Fruit fly (Drosophila melanogaster) whole organism, embryonic: ENCODE data around the gene Peritrophin-A.

ENCODE experiments used
- Aef1 ChIP-seq: fragments of 200-800 bp; sonication (Bioruptor generic); IDR thresholded peaks from 3 replicates; pipeline ENCODE4 v1.3.6; 2022; ENCODE audit warnings: missing biosample characterization, missing genetic modification characterization
- Antp ChIP-seq: fragments of 200-800 bp; sonication (Bioruptor generic); optimal IDR thresholded peaks from 3 replicates; lab custom pipeline; 2016; ENCODE audit warnings: missing biosample characterization, missing genetic modification characterization
- CG1024 ChIP-seq: fragments of 200-800 bp; sonication (Bioruptor generic); IDR thresholded peaks from 2 replicates; pipeline ENCODE4 v1.3.6; 2022; ENCODE audit warnings: missing biosample characterization, missing genetic modification characterization
- CG10366 ChIP-seq: fragments of 200-800 bp; sonication (Bioruptor generic); IDR thresholded peaks from 2 replicates; pipeline ENCODE4 v1.3.6; 2022; ENCODE audit warnings: missing biosample characterization, missing genetic modification characterization
- CG11456 ChIP-seq: fragments of 200-800 bp; sonication (Bioruptor generic); IDR thresholded peaks from 3 replicates; pipeline ENCODE4 v1.3.6; 2022; ENCODE audit warnings: missing biosample characterization, missing genetic modification characterization
- CG14050 ChIP-seq: fragments of 200-800 bp; sonication (Bioruptor generic); IDR thresholded peaks from 3 replicates; pipeline ENCODE4 v1.3.6; 2022; ENCODE audit warnings: missing biosample characterization, missing genetic modification characterization
- CG14441 ChIP-seq: fragments of 200-800 bp; sonication (Bioruptor generic); IDR thresholded peaks from 2 replicates; pipeline ENCODE4 v1.3.6; 2022; ENCODE audit warnings: missing biosample characterization, missing genetic modification characterization
- CG14667 ChIP-seq: fragments of 200-800 bp; sonication (Bioruptor generic); IDR thresholded peaks from 2 replicates; pipeline ENCODE4 v1.3.6; 2022; ENCODE audit warnings: missing biosample characterization, missing genetic modification characterization
- CG14860 ChIP-seq: fragments of 200-800 bp; sonication (Bioruptor generic); IDR thresholded peaks from 3 replicates; pipeline ENCODE4 v1.3.6; 2022; ENCODE audit warnings: missing biosample characterization, missing genetic modification characterization; ENCODE audit not compliant: partially characterized antibody
- CG1603 ChIP-seq: fragments of 200-800 bp; sonication (Bioruptor generic); optimal IDR thresholded peaks from 2 replicates; lab custom pipeline; 2019; ENCODE audit warnings: missing biosample characterization, mild to moderate bottlenecking, missing genetic modification characterization, moderate library complexity
- CG16863 ChIP-seq: fragments of 200-800 bp; sonication (Bioruptor generic); optimal IDR thresholded peaks from 3 replicates; lab custom pipeline; 2016; ENCODE audit warnings: missing biosample characterization, missing genetic modification characterization
- CG17328 ChIP-seq: fragments of 200-800 bp; sonication (Bioruptor generic); IDR thresholded peaks from 2 replicates; pipeline ENCODE4 v1.3.6; 2022; ENCODE audit warnings: missing biosample characterization, missing genetic modification characterization
- CG17829 ChIP-seq: fragments of 200-800 bp; optimal IDR thresholded peaks from 2 replicates; lab custom pipeline; 2019; ENCODE audit warnings: missing biosample characterization, mild to moderate bottlenecking, missing genetic modification characterization, moderate library complexity
- CG2712 ChIP-seq: fragments of 200-800 bp; optimal IDR thresholded peaks from 3 replicates; lab custom pipeline; 2019; ENCODE audit warnings: missing biosample characterization, mild to moderate bottlenecking, missing genetic modification characterization, moderate library complexity
- CG33213 ChIP-seq: fragments of 200-800 bp; sonication (Bioruptor generic); optimal IDR thresholded peaks from 3 replicates; lab custom pipeline; 2016; ENCODE audit warnings: missing biosample characterization, missing genetic modification characterization
- CG7372 ChIP-seq: fragments of 200-800 bp; sonication (Bioruptor generic); IDR thresholded peaks from 2 replicates; pipeline ENCODE4 v1.3.6; 2022; ENCODE audit warnings: missing biosample characterization, missing genetic modification characterization
- CG7839 ChIP-seq: fragments of 200-800 bp; sonication (Bioruptor generic); optimal IDR thresholded peaks from 3 replicates; lab custom pipeline; 2018; ENCODE audit warnings: missing biosample characterization, mild to moderate bottlenecking, missing genetic modification characterization, moderate library complexity
- CG8924 ChIP-seq: fragments of 200-800 bp; optimal IDR thresholded peaks from 3 replicates; lab custom pipeline; 2019; ENCODE audit warnings: missing biosample characterization, mild to moderate bottlenecking, missing genetic modification characterization, moderate library complexity
- CG9797 ChIP-seq: fragments of 200-800 bp; sonication (Bioruptor generic); optimal IDR thresholded peaks from 3 replicates; lab custom pipeline; 2018; ENCODE audit warnings: missing biosample characterization, mild to moderate bottlenecking, missing genetic modification characterization
- CG9932 ChIP-seq: fragments of 200-800 bp; sonication (Bioruptor generic); IDR thresholded peaks from 2 replicates; pipeline ENCODE4 v1.3.6; 2022; ENCODE audit warnings: missing biosample characterization, missing genetic modification characterization
- D19B ChIP-seq: fragments of 200-800 bp; sonication (Bioruptor generic); optimal IDR thresholded peaks from 2 replicates; lab custom pipeline; 2017; ENCODE audit warnings: missing biosample characterization, mild to moderate bottlenecking, missing genetic modification characterization
- Dip3 ChIP-seq: fragments of 200-800 bp; sonication (Bioruptor generic); optimal IDR thresholded peaks from 3 replicates; lab custom pipeline; 2016; ENCODE audit warnings: missing biosample characterization, missing genetic modification characterization
- Drgx ChIP-seq: fragments of 200-800 bp; sonication (Bioruptor generic); IDR thresholded peaks from 2 replicates; pipeline ENCODE4 v1.3.6; 2022; ENCODE audit warnings: missing biosample characterization, missing genetic modification characterization
- Gsc ChIP-seq: fragments of 200-800 bp; sonication (Bioruptor generic); IDR thresholded peaks from 2 replicates; pipeline ENCODE4 v1.3.6; 2022; ENCODE audit warnings: missing biosample characterization, missing genetic modification characterization
- Gug ChIP-seq: fragments of 200-800 bp; sonication (Bioruptor generic); IDR thresholded peaks from 4 replicates; pipeline ENCODE4 v1.3.6; 2022; ENCODE audit warnings: missing biosample characterization, missing genetic modification characterization
- Opbp ChIP-seq: fragments of 200-800 bp; sonication (Bioruptor generic); IDR thresholded peaks from 3 replicates; pipeline ENCODE4 v1.3.6; 2022; ENCODE audit warnings: missing biosample characterization, missing genetic modification characterization; ENCODE audit not compliant: partially characterized antibody
- Rfx ChIP-seq: fragments of 200-800 bp; sonication (Bioruptor generic); IDR thresholded peaks from 2 replicates; pipeline ENCODE4 v1.3.6; 2022; ENCODE audit warnings: missing biosample characterization, missing genetic modification characterization
- Sox100B ChIP-seq: fragments of 200-800 bp; sonication (Bioruptor generic); optimal IDR thresholded peaks from 3 replicates; lab custom pipeline; 2018; ENCODE audit warnings: missing biosample characterization, mild to moderate bottlenecking, missing genetic modification characterization
- amos ChIP-seq: fragments of 200-800 bp; sonication (Bioruptor generic); IDR thresholded peaks from 2 replicates; pipeline ENCODE4 v1.3.6; 2022; ENCODE audit warnings: missing biosample characterization, missing genetic modification characterization; ENCODE audit not compliant: partially characterized antibody
- ci ChIP-seq: fragments of 200-800 bp; sonication (Bioruptor generic); IDR thresholded peaks from 3 replicates; pipeline ENCODE4 v1.3.6; 2022; ENCODE audit warnings: missing biosample characterization, missing genetic modification characterization
- corto ChIP-seq: fragments of 200-800 bp; sonication (Bioruptor generic); optimal IDR thresholded peaks from 2 replicates; lab custom pipeline; 2016; ENCODE audit warnings: missing biosample characterization, mild to moderate bottlenecking, missing genetic modification characterization, moderate library complexity
- croc ChIP-seq: fragments of 200-800 bp; sonication (Bioruptor generic); conservative IDR thresholded peaks from 3 replicates; pipeline ENCODE4 v1.3.6; 2022; ENCODE audit warnings: missing biosample characterization, missing genetic modification characterization
- crp ChIP-seq, 2 experiments: fragments of 200-800 bp; sonication (Bioruptor generic); optimal IDR thresholded peaks; 2 replicates in 1 of 2; 3 replicates in 1 of 2; lab custom pipeline; 2017; ENCODE audit warnings: missing biosample characterization in 2 of 2, missing genetic modification characterization in 2 of 2, mild to moderate bottlenecking in 1 of 2, moderate library complexity in 1 of 2
- dan ChIP-seq: fragments of 200-800 bp; sonication (Bioruptor generic); IDR thresholded peaks from 2 replicates; pipeline ENCODE4 v1.3.6; 2022; ENCODE audit warnings: missing biosample characterization, missing genetic modification characterization
- dmrt11E ChIP-seq: fragments of 200-800 bp; sonication (Bioruptor generic); optimal IDR thresholded peaks from 3 replicates; lab custom pipeline; 2018; ENCODE audit warnings: missing biosample characterization, mild to moderate bottlenecking, missing genetic modification characterization, moderate library complexity
- dysf ChIP-seq: fragments of 200-800 bp; sonication (Bioruptor generic); IDR thresholded peaks from 3 replicates; pipeline ENCODE4 v1.3.6; 2022; ENCODE audit warnings: missing biosample characterization, missing genetic modification characterization
- en ChIP-seq: fragments of 200-800 bp; sonication (Bioruptor generic); optimal IDR thresholded peaks from 2 replicates; lab custom pipeline; 2016; ENCODE audit warnings: missing biosample characterization, missing genetic modification characterization
- fu2 ChIP-seq: fragments of 200-800 bp; sonication (Bioruptor generic); optimal IDR thresholded peaks from 2 replicates; lab custom pipeline; 2016; ENCODE audit warnings: missing biosample characterization, missing genetic modification characterization
- gt ChIP-seq: fragments of 200-800 bp; sonication (Bioruptor generic); IDR thresholded peaks from 2 replicates; pipeline ENCODE4 v1.3.6; 2022; ENCODE audit warnings: missing biosample characterization, missing genetic modification characterization
- hb ChIP-seq: fragments of 200-800 bp; sonication (Bioruptor generic); IDR thresholded peaks from 3 replicates; pipeline ENCODE4 v1.3.6; 2022; ENCODE audit warnings: missing biosample characterization, missing genetic modification characterization; ENCODE audit not compliant: partially characterized antibody
- lmd ChIP-seq: fragments of 200-800 bp; sonication (Bioruptor generic); IDR thresholded peaks from 2 replicates; pipeline ENCODE4 v1.3.6; 2022; ENCODE audit warnings: missing biosample characterization, missing genetic modification characterization
- otp ChIP-seq: fragments of 200-800 bp; sonication (Bioruptor generic); IDR thresholded peaks from 3 replicates; pipeline ENCODE4, ENCODE4 v1.3.6; 2022; ENCODE audit warnings: missing biosample characterization, missing genetic modification characterization
- prd ChIP-seq, 3 experiments: fragments of >200 bp in 2 of 3; fragments of 200-800 bp in 1 of 3; sonication (Bioruptor generic) in 1 of 3; optimal IDR thresholded peaks in 2 of 3; IDR thresholded peaks in 1 of 3; 2 replicates in 2 of 3; 3 replicates in 1 of 3; pipeline versions ENCODE4 v1.3.6 to Lab custom; 2017 to 2022; ENCODE audit warnings: missing biosample characterization in 1 of 3, missing genetic modification characterization in 1 of 3
- sna ChIP-seq: fragments of 200-800 bp; sonication (Bioruptor generic); IDR thresholded peaks from 2 replicates; pipeline ENCODE4 v1.3.6; 2022; ENCODE audit warnings: missing biosample characterization, missing genetic modification characterization; ENCODE audit not compliant: partially characterized antibody
- stwl ChIP-seq: fragments of 200-800 bp; sonication (Bioruptor generic); optimal IDR thresholded peaks from 3 replicates; lab custom pipeline; 2018; ENCODE audit warnings: missing biosample characterization, mild to moderate bottlenecking, missing genetic modification characterization, moderate library complexity
- tap ChIP-seq: fragments of 200-800 bp; optimal IDR thresholded peaks from 3 replicates; lab custom pipeline; 2019; ENCODE audit warnings: missing biosample characterization, mild to moderate bottlenecking, missing genetic modification characterization, moderate library complexity
- tna ChIP-seq: fragments of 200-800 bp; sonication (Bioruptor generic); IDR thresholded peaks from 2 replicates; pipeline ENCODE4 v1.3.6; 2022; ENCODE audit warnings: missing biosample characterization, missing genetic modification characterization; ENCODE audit not compliant: partially characterized antibody
- toy ChIP-seq: fragments of 200-800 bp; sonication (Bioruptor generic); IDR thresholded peaks from 2 replicates; pipeline ENCODE4 v1.3.6; 2022; ENCODE audit warnings: missing biosample characterization, missing genetic modification characterization
- ttk ChIP-seq: fragments of 200-800 bp; sonication (Bioruptor generic); IDR thresholded peaks from 2 replicates; pipeline ENCODE4 v2.1.2; 2022; ENCODE audit warnings: missing biosample characterization, missing genetic modification characterization

Gene Peritrophin-A

dm6 chrX:20247710-20248109 is 3.3 kb downstream of the Peritrophin-A start (continued):
- TF ChIP-seq Sox100B (GFP tag; lab: Kevin White, UChicago), result no peak
- TF ChIP-seq CG10366 (GFP tag; lab: Robert Waterston, UW), result peak; percentile 21; the same call in 1 of the 2 replicates
- TF ChIP-seq dmrt11E (tag; lab: Kevin White, UChicago), result peak; percentile 31
- no peak for TF ChIP-seq CG1024 (GFP tag; lab: Robert Waterston, UW)
- no peak for TF ChIP-seq CG7839 (tag; lab: Kevin White, UChicago)
- peak; percentile 26 for TF ChIP-seq CG1603
- no peak for TF ChIP-seq prd (optimal IDR thresholded peaks at IDR 0.05; lab: Kevin White, UChicago)
- peak; percentile 83; the same call in 2 of the 3 replicates for TF ChIP-seq prd (GFP tag; IDR thresholded peaks at IDR 0.05; lab: Robert Waterston, UW)
- TF ChIP-seq CG16863 (GFP tag; lab: Kevin White, UChicago), result no peak
- TF ChIP-seq Gug (GFP tag; lab: Robert Waterston, UW), result peak; percentile 47; the same call in 1 of the 4 replicates
- TF ChIP-seq lmd (GFP tag; lab: Robert Waterston, UW), result peak; percentile 30; the same call in 1 of the 2 replicates
- peak; percentile 36; the same call in 1 of the 2 replicates for TF ChIP-seq Drgx (GFP tag; lab: Robert Waterston, UW)
- no peak for TF ChIP-seq tap
- TF ChIP-seq dan (GFP tag; lab: Robert Waterston, UW), result peak; percentile 53; the same call in 1 of the 2 replicates
- TF ChIP-seq CG17829, result peak; percentile 19
- TF ChIP-seq Gsc (GFP tag; lab: Robert Waterston, UW), result no peak
- TF ChIP-seq corto (GFP tag; lab: Kevin White, UChicago), result no peak
- 0 out of 2 replicates have a peak, but pooled peaks have one; percentile 9 for TF ChIP-seq CG17328 (GFP tag; lab: Robert Waterston, UW)
- TF ChIP-seq hb (GFP tag; lab: Robert Waterston, UW), result no peak
- TF ChIP-seq D19B, result no peak
- no peak for TF ChIP-seq CG9932
- TF ChIP-seq gt (GFP tag; lab: Robert Waterston, UW), result no peak
- peak; percentile 39; the same call in 2 of the 3 replicates for TF ChIP-seq dysf (GFP tag; lab: Robert Waterston, UW)
- TF ChIP-seq ttk (GFP tag; lab: Robert Waterston, UW), result peak; percentile 36; the same call in 1 of the 2 replicates
- TF ChIP-seq ci (GFP tag; lab: Robert Waterston, UW), result peak; percentile 59; the same call in 1 of the 3 replicates
- 0 out of 3 replicates have a peak, but pooled peaks have one; percentile 12 for TF ChIP-seq CG11456 (GFP tag; lab: Robert Waterston, UW)
- TF ChIP-seq Antp (GFP tag; lab: Kevin White, UChicago), result no peak
- TF ChIP-seq CG2712 (tag; lab: Kevin White, UChicago), result peak; percentile 12
- peak; percentile 19; the same call in 1 of the 2 replicates for TF ChIP-seq Rfx (GFP tag; lab: Robert Waterston, UW)
- peak; percentile 30; the same call in 1 of the 2 replicates for TF ChIP-seq CG14667 (GFP tag; lab: Robert Waterston, UW)
- TF ChIP-seq CG7372 (GFP tag; lab: Robert Waterston, UW), result no peak
- TF ChIP-seq CG14441 (GFP tag; lab: Robert Waterston, UW), result peak; percentile 52; the same call in 1 of the 2 replicates
- no peak for TF ChIP-seq toy (GFP tag; lab: Robert Waterston, UW)

DNA sequence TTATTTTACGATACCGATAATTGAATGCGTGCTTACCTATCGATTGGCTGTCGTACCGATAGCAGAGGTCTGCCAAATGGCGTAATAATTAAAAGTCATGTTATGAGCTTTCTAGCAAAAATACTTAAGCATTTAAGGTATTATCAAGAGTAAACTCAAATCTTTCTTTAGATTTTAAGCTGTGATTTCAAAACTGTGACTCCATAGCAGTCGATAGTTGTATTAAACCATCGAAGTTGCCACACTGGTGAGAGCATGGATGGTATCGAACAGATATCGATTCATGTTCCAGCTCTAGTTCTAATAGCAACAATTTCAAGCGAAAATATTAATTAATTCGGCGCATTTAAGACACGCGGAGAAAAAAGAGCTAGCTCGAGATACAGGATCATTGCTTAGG is 6.6 kb downstream of the Peritrophin-A start, which contains the start of the genes CG17068 and Rab10:
CG17068 (minus strand) TSS at position 25 of the 400 bp plus-strand sequence.
Rab10 (plus strand) TSS at position 270 of the 400 bp plus-strand sequence.
- TF ChIP-seq Aef1 (GFP tag; lab: Robert Waterston, UW) (no peak), CG33213 (peak; percentile 31), sna (GFP tag; lab: Robert Waterston, UW) (peak; percentile 88), stwl (tag; lab: Kevin White, UChicago) (peak; percentile 43), Dip3 (GFP tag; lab: Kevin White, UChicago) (no peak), CG9797 (peak; percentile 11), hb (GFP tag; lab: Robert Waterston, UW) (peak; percentile 93; the same call in 2 of the 3 replicates), amos (GFP tag; lab: Robert Waterston, UW) (peak; percentile 88), tna (peak; percentile 84), CG8924 (tag; lab: Kevin White, UChicago) (peak; percentile 54), CG14050 (GFP tag; lab: Robert Waterston, UW) (no peak), Opbp (GFP tag; lab: Robert Waterston, UW) (peak; percentile 80; the same call in 2 of the 3 replicates), croc (GFP tag; lab: Robert Waterston, UW) (no peak), otp (GFP tag; lab: Robert Waterston, UW) (no peak), fu2 (GFP tag; lab: Kevin White, UChicago) (no peak), CG14860 (GFP tag; lab: Robert Waterston, UW) (peak; percentile 89), en (GFP tag; lab: Kevin White, UChicago) (no peak), crp (GFP tag; optimal IDR thresholded peaks at IDR 0.05; lab: Kevin White, UChicago) (no peak)
